Worm (Caenorhabditis elegans) whole organism, dauer: Measurements from ENCODE around the gene uncp-18.

ENCODE experiments used
- unc-62 ChIP-seq: sonication (generic microtip); optimal IDR thresholded peaks from 2 replicates; lab custom pipeline; 2017; ENCODE audit warnings: missing biosample characterization, missing genetic modification reagents, missing genetic modification characterization

Gene uncp-18

ce11 chrIV:388073-388472 is 2.3 kb upstream of the uncp-18 start, which contains the start of gene ssna-1:
Gene ssna-1, plus strand, starts transcription at chrIV:388084.
- no peak for TF ChIP-seq unc-62 (GFP tag; lab: Kevin White, UChicago)

- TF ChIP-seq unc-62 (GFP tag; lab: Kevin White, UChicago) = no peak
These were observed 3.1 kb downstream of the uncp-18 start, which contains the start of the genes T07A9.15 and nog-1 for ce11 chrIV:393409-393930. Gene T07A9.15, minus strand, starts transcription at chrIV:393546. Gene nog-1, plus strand, starts transcription at chrIV:393880.

- no peak for TF ChIP-seq unc-62 (GFP tag; lab: Kevin White, UChicago)
These were observed 6.0 kb downstream of the uncp-18 start, which contains the start of gene rrp-8 for ce11 chrIV:396373-396772. Gene rrp-8, plus strand, starts transcription at chrIV:396545.

DNA sequence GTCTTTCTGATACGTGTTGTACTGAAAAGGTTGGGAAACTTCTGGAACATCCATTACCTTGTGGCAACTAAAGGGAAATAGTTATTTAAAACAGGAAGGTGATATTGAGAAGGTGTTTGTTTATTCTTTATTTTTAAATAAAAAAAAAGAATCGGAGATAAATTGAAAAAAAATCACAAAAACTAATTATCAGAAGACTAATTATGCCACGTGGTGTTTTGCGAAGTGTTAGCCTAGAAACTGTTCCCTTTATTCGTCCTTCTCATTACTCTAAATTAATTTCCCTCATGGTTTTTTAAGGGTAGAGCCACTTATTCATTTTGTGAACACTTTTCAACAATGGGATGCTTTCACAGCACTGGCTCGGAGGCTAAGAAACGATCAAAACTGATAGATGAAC is 11.0 kb downstream of the uncp-18 start, which contains the start of gene gpa-4:
Gene gpa-4 (plus strand): TSS at position 301 of the 400 bp plus-strand sequence.
- TF ChIP-seq unc-62 (GFP tag; lab: Kevin White, UChicago) = no peak

DNA sequence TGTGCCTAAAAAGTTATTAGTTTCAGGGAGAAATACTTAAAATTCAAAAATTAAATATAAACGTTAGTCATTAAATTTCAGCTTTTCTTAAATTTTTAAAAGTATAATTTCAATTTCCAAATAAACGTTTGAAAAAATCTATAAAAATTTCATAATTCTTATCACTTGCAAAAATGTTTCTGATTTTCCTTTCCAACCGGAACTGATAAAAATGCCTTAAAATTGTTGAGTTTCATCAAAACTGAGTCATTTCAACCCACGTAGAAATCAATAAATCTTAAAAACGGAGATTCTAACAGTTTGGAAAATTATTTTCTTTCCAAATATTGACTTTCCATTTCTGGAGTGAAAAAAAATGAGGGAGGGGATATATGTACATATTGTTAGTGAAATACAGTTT is 18.5 kb downstream of the uncp-18 start:
- no peak for TF ChIP-seq unc-62 (GFP tag; lab: Kevin White, UChicago)

DNA sequence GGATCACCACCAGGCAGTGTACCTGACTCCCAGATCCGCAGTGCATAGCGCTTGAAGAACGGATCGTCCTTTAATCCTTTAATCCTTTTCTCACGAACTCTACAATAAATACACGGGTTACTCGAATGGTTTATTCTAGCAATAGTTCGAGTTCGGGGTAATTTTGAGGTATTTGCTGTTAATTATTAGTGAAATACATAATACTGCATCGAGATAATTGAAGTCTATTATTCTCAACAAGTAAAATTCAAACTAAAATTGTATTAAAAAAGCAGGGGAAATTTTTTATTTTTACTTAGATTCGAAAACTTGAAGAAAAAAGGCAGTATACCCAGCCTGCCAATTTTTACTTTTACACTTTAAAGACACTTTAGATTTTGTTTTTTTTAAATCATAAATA is 19.6 kb downstream of the uncp-18 start, which contains the start of gene kgb-1:
Gene kgb-1 (minus strand): TSS at position 101 of the 400 bp plus-strand sequence.
- no peak for TF ChIP-seq unc-62 (GFP tag; lab: Kevin White, UChicago)

- TF ChIP-seq unc-62 (GFP tag; lab: Kevin White, UChicago) = no peak
These were observed 20.1 kb downstream of the uncp-18 start, which contains the start of gene T07A9.12 for ce11 chrIV:410420-410891. Gene T07A9.12, plus strand, starts transcription at chrIV:410867.

DNA sequence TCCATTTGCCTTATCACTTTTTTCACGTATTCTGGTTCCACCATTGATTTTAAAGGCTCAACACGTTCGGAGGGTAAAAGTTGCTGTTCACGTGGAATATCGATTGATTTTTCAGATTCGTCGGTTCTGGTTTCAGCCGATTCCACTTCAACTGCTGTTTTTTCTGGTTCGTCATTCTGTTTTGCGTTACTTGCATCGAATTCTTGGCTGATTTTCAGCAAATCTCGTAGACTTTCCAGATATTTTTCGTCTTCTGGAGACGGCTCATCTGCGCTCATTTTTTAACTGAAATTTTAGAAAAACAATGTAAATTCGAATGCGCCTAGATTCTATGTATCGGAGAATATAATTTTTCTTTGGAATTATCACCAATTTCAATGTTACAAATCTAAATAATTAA is 29.3 kb downstream of the uncp-18 start, which contains the start of gene eri-1:
Gene eri-1 (minus strand): TSS at position 285 of the 400 bp plus-strand sequence.
- no peak for TF ChIP-seq unc-62 (GFP tag; lab: Kevin White, UChicago)

DNA sequence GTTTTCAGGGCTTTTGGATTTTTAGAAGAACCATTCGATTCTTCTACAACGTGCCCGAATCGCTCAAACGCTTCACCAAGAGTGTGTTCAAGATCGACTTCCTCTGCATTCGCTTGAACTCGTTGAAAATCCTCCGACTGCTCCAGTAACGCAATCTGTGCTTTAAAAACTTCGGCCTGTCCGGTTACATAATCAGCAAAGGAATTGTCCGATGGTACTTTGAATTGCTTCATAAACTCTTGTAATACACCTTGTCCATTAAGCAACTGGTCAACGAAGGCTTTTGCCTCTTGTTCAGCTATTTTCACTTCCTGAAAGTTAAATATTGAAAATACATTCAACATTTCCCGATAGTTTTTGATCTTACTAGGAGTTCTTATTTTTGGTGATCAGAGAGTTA is 30.3 kb downstream of the uncp-18 start:
- no peak for TF ChIP-seq unc-62 (GFP tag; lab: Kevin White, UChicago)

DNA sequence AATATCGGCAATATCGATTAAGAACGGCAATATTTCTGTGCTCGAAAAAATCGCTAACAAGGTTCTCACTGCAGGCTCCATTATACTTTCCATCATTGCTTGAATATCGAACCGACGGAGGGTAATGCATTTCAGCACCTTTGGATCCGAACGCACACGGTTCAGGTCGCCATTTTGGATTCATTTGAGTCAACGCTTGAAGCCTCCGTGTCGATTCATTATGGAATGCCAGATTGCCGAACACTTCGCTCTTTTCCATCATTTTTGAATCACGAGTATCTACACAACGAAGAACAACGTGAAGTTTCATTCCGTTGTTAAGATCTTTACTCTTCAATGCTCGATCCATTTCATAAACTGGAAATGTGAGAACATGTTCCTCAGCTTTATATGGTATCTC is 31.8 kb downstream of the uncp-18 start:
- TF ChIP-seq unc-62 (GFP tag; lab: Kevin White, UChicago) = no peak

DNA sequence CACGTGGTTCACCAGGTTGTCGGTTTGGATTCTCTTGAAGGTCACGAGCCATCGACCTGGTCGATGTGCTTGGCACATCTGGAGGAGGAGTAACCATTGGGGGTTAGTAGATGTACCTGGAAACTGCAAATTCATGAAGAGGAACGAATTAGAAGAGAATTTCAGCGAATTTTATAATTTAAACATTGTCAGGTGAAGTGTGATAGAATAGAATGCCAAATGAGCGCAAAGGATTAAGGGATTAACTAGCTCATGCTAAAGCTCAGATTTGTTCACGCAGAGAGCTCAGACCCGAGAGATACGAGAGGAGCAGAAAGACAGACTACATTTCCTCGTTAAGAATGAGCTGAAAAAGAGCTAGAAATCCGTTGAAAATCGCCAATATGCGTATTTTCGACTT is 34.7 kb downstream of the uncp-18 start, which contains the start of gene daf-18:
Gene daf-18 (minus strand): TSS at position 126 of the 400 bp plus-strand sequence.
- no peak for TF ChIP-seq unc-62 (GFP tag; lab: Kevin White, UChicago)

DNA sequence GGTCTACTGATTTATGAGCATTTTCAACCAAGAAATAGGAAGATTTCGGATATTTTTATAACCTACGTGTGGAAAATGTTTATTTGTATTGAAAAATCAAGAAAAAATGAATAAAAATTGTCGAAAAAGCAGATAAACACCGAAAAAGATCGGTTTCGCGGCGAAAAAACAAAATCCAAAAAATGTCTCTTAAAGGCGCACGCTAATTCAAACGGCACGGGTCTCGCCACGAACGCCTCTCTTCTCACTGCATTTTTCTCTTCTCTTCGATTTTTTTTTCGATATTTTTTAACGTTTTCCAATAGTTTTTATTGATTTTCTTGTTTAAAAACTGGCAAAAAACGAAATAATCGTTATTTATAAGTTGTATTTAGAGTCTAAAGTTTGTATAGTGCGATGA is 35.2 kb downstream of the uncp-18 start:
- TF ChIP-seq unc-62 (GFP tag; lab: Kevin White, UChicago) = no peak

DNA sequence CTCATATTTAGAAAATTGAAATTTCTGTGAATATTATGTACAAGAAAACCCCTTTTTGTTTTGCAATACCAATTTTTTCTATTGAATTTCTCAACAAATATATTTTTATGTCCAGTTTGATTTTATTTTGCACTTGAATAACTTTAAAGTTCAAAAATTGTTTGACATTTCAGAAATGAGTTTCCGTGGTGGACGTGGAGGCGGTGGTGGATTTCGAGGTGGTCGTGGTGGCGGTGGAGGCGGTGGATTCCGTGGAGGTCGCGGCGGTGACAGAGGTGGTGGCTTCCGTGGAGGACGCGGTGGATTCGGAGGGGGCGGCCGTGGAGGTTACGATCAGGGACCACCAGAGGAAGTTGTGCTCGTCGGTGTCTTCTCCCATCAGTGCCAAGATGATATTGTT is 35.6 kb downstream of the uncp-18 start, which contains the start of gene garr-1:
Gene garr-1 (plus strand): TSS at position 174 of the 400 bp plus-strand sequence.
- no peak for TF ChIP-seq unc-62 (GFP tag; lab: Kevin White, UChicago)

ce11 chrIV:426597-426996 is 36.2 kb downstream of the uncp-18 start:
- TF ChIP-seq unc-62 (GFP tag; lab: Kevin White, UChicago) = no peak

ce11 chrIV:427100-427908 is 36.9 kb downstream of the uncp-18 start:
- TF ChIP-seq unc-62 (GFP tag; lab: Kevin White, UChicago) = no peak

DNA sequence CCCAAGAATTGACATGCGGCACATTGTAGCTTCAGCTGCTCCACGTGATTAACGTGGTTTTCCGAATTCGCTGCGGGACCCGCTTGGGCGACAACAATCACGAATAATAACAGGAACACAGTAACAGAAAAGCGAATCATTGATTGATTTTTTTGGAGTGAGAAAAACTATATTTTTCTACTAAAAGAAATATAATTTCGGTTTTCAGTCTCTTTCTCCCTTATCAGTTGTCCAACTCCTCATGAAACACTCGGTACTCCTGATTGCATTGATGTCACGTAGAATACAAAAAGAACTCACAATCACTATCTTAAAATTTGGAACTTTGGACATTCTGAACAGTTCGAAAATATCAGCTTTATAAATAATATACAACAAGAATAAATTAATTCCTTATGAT is 38.5 kb downstream of the uncp-18 start, which contains the start of gene Y66H1A.5:
Gene Y66H1A.5 (minus strand): TSS at position 265 of the 400 bp plus-strand sequence.
- TF ChIP-seq unc-62 (GFP tag; lab: Kevin White, UChicago) = no peak
